Worm (Caenorhabditis elegans) whole organism, L4/young adult: ENCODE data around the gene pdzd-8.

ENCODE experiments used
- W03F9.2 ChIP-seq: fragments of 150-350 bp; optimal IDR thresholded peaks from 2 replicates; lab custom pipeline; 2014; ENCODE audit warnings: missing biosample characterization, missing genetic modification characterization
- dao-5 ChIP-seq: sonication (generic microtip); optimal IDR thresholded peaks from 2 replicates; lab custom pipeline; 2016; ENCODE audit warnings: missing genotype, missing genetic modification characterization, moderate library complexity, missing compliant biosample characterization
- him-1 ChIP-seq: sonication (generic microtip); optimal IDR thresholded peaks from 2 replicates; lab custom pipeline; 2016; ENCODE audit warnings: missing genotype, missing genetic modification reagents, missing genetic modification characterization, missing compliant biosample characterization

The pdzd-8 gene

ce11 chrIV:8973249-8973958 is 1.9 kb upstream of the pdzd-8 start, which contains the start of gene C53B4.3:
C53B4.3 (minus strand) TSS chrIV:8973712.
- TF ChIP-seq him-1 (peak; percentile 73), W03F9.2 (tag; lab: Kevin White, UChicago) (peak; percentile 18), dao-5 (tag; lab: Kevin White, UChicago) (no peak)

- TF ChIP-seq him-1 (no peak), W03F9.2 (tag; lab: Kevin White, UChicago) (no peak), dao-5 (tag; lab: Kevin White, UChicago) (no peak)
Observed at ce11 chrIV:8974543-8975330, 589 bp upstream of the pdzd-8 start.

ce11 chrIV:8978047-8978446 is 2.7 kb downstream of the pdzd-8 start:
- TF ChIP-seq dao-5 (tag; lab: Kevin White, UChicago) (no peak), him-1 (no peak), W03F9.2 (tag; lab: Kevin White, UChicago) (no peak)

- TF ChIP-seq him-1: no peak
- TF ChIP-seq dao-5 (tag; lab: Kevin White, UChicago): no peak
- TF ChIP-seq W03F9.2 (tag; lab: Kevin White, UChicago): no peak
Observed at ce11 chrIV:8979062-8979612, 3.8 kb downstream of the pdzd-8 start.

ce11 chrIV:8979695-8980094 is 4.4 kb downstream of the pdzd-8 start, which contains the start of gene col-119:
col-119 (minus strand) TSS chrIV:8979795.
- TF ChIP-seq W03F9.2 (tag; lab: Kevin White, UChicago) (no peak), dao-5 (tag; lab: Kevin White, UChicago) (no peak), him-1 (no peak)

ce11 chrIV:8984566-8984965 is 9.2 kb downstream of the pdzd-8 start, which contains the start of gene nstp-1:
nstp-1 (plus strand) TSS chrIV:8984866.
- TF ChIP-seq W03F9.2 (tag; lab: Kevin White, UChicago) (no peak), dao-5 (tag; lab: Kevin White, UChicago) (no peak), him-1 (no peak)

- TF ChIP-seq him-1 (no peak), W03F9.2 (tag; lab: Kevin White, UChicago) (no peak), dao-5 (tag; lab: Kevin White, UChicago) (no peak)
Observed at ce11 chrIV:8986761-8987316, 11.5 kb downstream of the pdzd-8 start, which contains the start of gene bre-1. bre-1 (plus strand) TSS chrIV:8987266.

- TF ChIP-seq W03F9.2 (tag; lab: Kevin White, UChicago) (no peak), him-1 (no peak), dao-5 (tag; lab: Kevin White, UChicago) (no peak)
Observed at ce11 chrIV:8992786-8993185, 17.5 kb downstream of the pdzd-8 start, which contains the start of gene mltn-12. mltn-12 (plus strand) TSS chrIV:8993086.

- TF ChIP-seq dao-5 (tag; lab: Kevin White, UChicago) (no peak), W03F9.2 (tag; lab: Kevin White, UChicago) (no peak), him-1 (no peak)
Observed at ce11 chrIV:8994487-8994886, 19.2 kb downstream of the pdzd-8 start.

- TF ChIP-seq dao-5 (tag; lab: Kevin White, UChicago) (no peak), him-1 (no peak), W03F9.2 (tag; lab: Kevin White, UChicago) (no peak)
Observed at ce11 chrIV:9000664-9001063, 25.3 kb downstream of the pdzd-8 start.

ce11 chrIV:9001184-9001583 is 25.9 kb downstream of the pdzd-8 start:
- TF ChIP-seq dao-5 (tag; lab: Kevin White, UChicago): no peak

- no peak for TF ChIP-seq him-1
- no peak for TF ChIP-seq dao-5 (tag; lab: Kevin White, UChicago)
- TF ChIP-seq W03F9.2 (tag; lab: Kevin White, UChicago): no peak
Observed at ce11 chrIV:9002636-9003035, 27.3 kb downstream of the pdzd-8 start, which contains the start of gene C53D6.8. C53D6.8 (minus strand) TSS chrIV:9002736.

- TF ChIP-seq dao-5 (tag; lab: Kevin White, UChicago) (no peak), W03F9.2 (tag; lab: Kevin White, UChicago) (no peak), him-1 (no peak)
Observed at ce11 chrIV:9005310-9005709, 30.0 kb downstream of the pdzd-8 start, which contains the start of gene unc-129. unc-129 (minus strand) TSS chrIV:9005410.
